Worm (Caenorhabditis elegans): ENCODE measurements around the gene C30B5.17.

DNA sequence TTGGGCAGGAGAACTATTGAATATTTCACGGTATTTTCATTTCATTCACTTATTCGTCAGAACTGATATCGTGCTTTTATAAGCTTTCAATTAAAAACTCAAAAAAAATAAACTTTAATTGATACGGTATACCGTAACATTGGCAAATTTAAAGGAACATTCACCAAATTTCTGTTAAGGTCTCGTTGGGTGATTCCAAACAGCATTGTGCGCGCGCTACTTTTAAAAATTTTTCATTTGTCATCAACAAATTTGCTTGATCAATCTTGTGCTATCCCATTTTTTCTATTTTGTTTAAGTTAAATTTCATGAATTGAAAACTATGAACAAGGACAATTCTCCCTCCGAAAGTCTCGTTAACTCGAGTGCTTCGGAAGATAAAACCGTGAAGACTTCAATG lies 4.3 kb downstream of the C30B5.17 start, which contains the start of gene szy-4:
- TF ChIP-seq snpc-4 (tag; optimal IDR thresholded peaks at IDR 0.05), result no peak
- TF ChIP-seq ZK546.5 (tag; optimal IDR thresholded peaks at IDR 0.05), result no peak
